Fruit fly (Drosophila melanogaster) whole organism, embryonic: ENCODE measurements around the gene CG34353.
A peak's percentile ranks its signal among the peaks of the same experiment; 100 is the strongest.

ENCODE experiments used
- Ada2b ChIP-seq: fragments of 200-800 bp; sonication (Bioruptor generic); IDR thresholded peaks from 2 replicates; pipeline ENCODE4 v1.3.6; 2022; ENCODE audit warnings: missing biosample characterization, missing genetic modification characterization
- Awh ChIP-seq: fragments of 200-800 bp; sonication (Bioruptor generic); IDR thresholded peaks from 2 replicates; pipeline ENCODE4, ENCODE4 v1.3.6; 2022; ENCODE audit warnings: missing biosample characterization, missing genetic modification characterization
- CG10959 ChIP-seq: fragments of 200-800 bp; sonication (Bioruptor generic); IDR thresholded peaks from 2 replicates; pipeline ENCODE4 v1.3.6; 2022; ENCODE audit warnings: missing biosample characterization, missing genetic modification characterization
- CG11093 ChIP-seq: fragments of 200-800 bp; sonication (Bioruptor generic); IDR thresholded peaks from 3 replicates; pipeline ENCODE4 v1.3.6; 2022; ENCODE audit warnings: missing biosample characterization, missing genetic modification characterization
- CG11695 ChIP-seq: fragments of 200-800 bp; sonication (Bioruptor generic); IDR thresholded peaks from 3 replicates; pipeline ENCODE4 v1.3.6; 2022; ENCODE audit warnings: missing biosample characterization, missing genetic modification characterization
- CG12659 ChIP-seq: fragments of 200-800 bp; sonication (Bioruptor generic); optimal IDR thresholded peaks from 3 replicates; lab custom pipeline; 2017; ENCODE audit warnings: mild to moderate bottlenecking, missing biosample characterization, missing genetic modification reagents, missing genetic modification characterization
- CG13424 ChIP-seq: fragments of 200-800 bp; sonication (Bioruptor generic); optimal IDR thresholded peaks from 2 replicates; lab custom pipeline; 2019; ENCODE audit warnings: missing biosample characterization, mild to moderate bottlenecking, missing genetic modification characterization, moderate library complexity
- CG17328 ChIP-seq: fragments of 200-800 bp; sonication (Bioruptor generic); IDR thresholded peaks from 2 replicates; pipeline ENCODE4 v1.3.6; 2022; ENCODE audit warnings: missing biosample characterization, missing genetic modification characterization
- CG17361 ChIP-seq: fragments of 200-800 bp; sonication (Bioruptor generic); IDR thresholded peaks from 3 replicates; pipeline ENCODE4 v1.3.6; 2022; ENCODE audit warnings: missing biosample characterization, missing genetic modification characterization
- CG1832 ChIP-seq: fragments of 200-800 bp; sonication (Bioruptor generic); optimal IDR thresholded peaks from 2 replicates; lab custom pipeline; 2017; ENCODE audit warnings: missing biosample characterization, mild to moderate bottlenecking, missing genetic modification characterization, inconsistent platforms
- CG2199 ChIP-seq: fragments of 200-800 bp; sonication (Bioruptor generic); IDR thresholded peaks from 3 replicates; pipeline ENCODE4 v1.3.6; 2022; ENCODE audit warnings: missing biosample characterization, missing genetic modification characterization
- CG34224 ChIP-seq: fragments of 200-800 bp; sonication (Bioruptor generic); IDR thresholded peaks from 3 replicates; pipeline ENCODE4 v1.3.6; 2022; ENCODE audit warnings: missing biosample characterization, missing genetic modification characterization; ENCODE audit not compliant: partially characterized antibody
- CG43689 ChIP-seq: fragments of 200-800 bp; sonication (Bioruptor generic); IDR thresholded peaks from 2 replicates; pipeline ENCODE4 v1.3.6; 2022; ENCODE audit warnings: missing biosample characterization, missing genetic modification characterization
- CG4424 ChIP-seq: fragments of 200-800 bp; sonication (Bioruptor generic); optimal IDR thresholded peaks from 3 replicates; lab custom pipeline; 2016; ENCODE audit warnings: missing biosample characterization, missing genetic modification characterization
- CG4617 ChIP-seq: fragments of 200-800 bp; sonication (Bioruptor generic); optimal IDR thresholded peaks from 3 replicates; lab custom pipeline; 2016; ENCODE audit warnings: missing biosample characterization, missing genetic modification characterization, borderline replicate concordance
- CG4707 ChIP-seq: fragments of 200-800 bp; sonication (Bioruptor generic); optimal IDR thresholded peaks from 2 replicates; lab custom pipeline; 2018; ENCODE audit warnings: missing biosample characterization, mild to moderate bottlenecking, missing genetic modification characterization, moderate library complexity
- CG7745 ChIP-seq: fragments of 200-800 bp; sonication (Bioruptor generic); optimal IDR thresholded peaks from 2 replicates; lab custom pipeline; 2018; ENCODE audit warnings: missing biosample characterization, mild to moderate bottlenecking, missing genetic modification characterization, moderate library complexity
- CG8281 ChIP-seq: fragments of 200-800 bp; sonication (Bioruptor generic); optimal IDR thresholded peaks from 2 replicates; lab custom pipeline; 2018; ENCODE audit warnings: missing biosample characterization, mild to moderate bottlenecking, missing genetic modification characterization, moderate library complexity
- D19B ChIP-seq: fragments of 200-800 bp; sonication (Bioruptor generic); optimal IDR thresholded peaks from 2 replicates; lab custom pipeline; 2017; ENCODE audit warnings: missing biosample characterization, mild to moderate bottlenecking, missing genetic modification characterization
- Fer2 ChIP-seq: fragments of 200-800 bp; sonication (Bioruptor generic); optimal IDR thresholded peaks from 2 replicates; lab custom pipeline; 2018; ENCODE audit warnings: missing biosample characterization, mild to moderate bottlenecking, missing genetic modification characterization, moderate library complexity
- Jarid2 ChIP-seq: fragments of 200-800 bp; sonication (Bioruptor generic); optimal IDR thresholded peaks from 3 replicates; lab custom pipeline; 2017; ENCODE audit warnings: mild to moderate bottlenecking, missing biosample characterization, missing genetic modification reagents, missing genetic modification characterization
- Lhr ChIP-seq: fragments of 200-800 bp; sonication (Bioruptor generic); optimal IDR thresholded peaks from 3 replicates; lab custom pipeline; 2017; ENCODE audit warnings: mild to moderate bottlenecking, missing biosample characterization, missing genetic modification reagents, missing genetic modification characterization
- Lpt ChIP-seq: fragments of >200 bp; optimal IDR thresholded peaks from 2 replicates; lab custom pipeline; 2018; ENCODE audit warnings: missing biosample characterization, missing genetic modification characterization
- MTF-1 ChIP-seq: fragments of 200-800 bp; sonication (Bioruptor generic); optimal IDR thresholded peaks from 2 replicates; lab custom pipeline; 2018; ENCODE audit warnings: missing biosample characterization, mild to moderate bottlenecking, missing genetic modification characterization, borderline replicate concordance
- Mrtf ChIP-seq: fragments of 200-800 bp; sonication (Bioruptor generic); IDR thresholded peaks from 3 replicates; pipeline ENCODE4 v1.3.6; 2022; ENCODE audit warnings: missing biosample characterization, missing genetic modification characterization
- Myb ChIP-seq: fragments of 200-800 bp; sonication (Bioruptor generic); optimal IDR thresholded peaks from 2 replicates; lab custom pipeline; 2016; ENCODE audit warnings: missing biosample characterization, missing genetic modification characterization
- Optix ChIP-seq: fragments of 200-800 bp; sonication (Bioruptor generic); IDR thresholded peaks from 3 replicates; pipeline ENCODE4 v1.3.6; 2022; ENCODE audit warnings: missing biosample characterization, missing genetic modification characterization
- Ravus ChIP-seq: fragments of 200-800 bp; sonication (Bioruptor generic); IDR thresholded peaks from 2 replicates; pipeline ENCODE4 v1.3.6; 2022; ENCODE audit warnings: missing biosample characterization, missing genetic modification characterization
- Trl ChIP-seq, 3 experiments: fragments of >200 bp in 2 of 3; fragments of 200-800 bp in 1 of 3; sonication (Bioruptor generic) in 1 of 3; optimal IDR thresholded peaks; 2 replicates in 1 of 3; 3 replicates in 2 of 3; lab custom pipeline; 2016 to 2017; ENCODE audit warnings: missing biosample characterization in 1 of 3, missing genetic modification characterization in 1 of 3
- Usf ChIP-seq: fragments of 200-800 bp; sonication (Bioruptor generic); optimal IDR thresholded peaks from 2 replicates; lab custom pipeline; 2017; ENCODE audit warnings: missing genotype, missing biosample characterization, missing genetic modification characterization
- Xbp1 ChIP-seq: fragments of 200-800 bp; sonication (Bioruptor generic); optimal IDR thresholded peaks from 3 replicates; lab custom pipeline; 2016; ENCODE audit warnings: missing biosample characterization, mild to moderate bottlenecking, missing genetic modification characterization
- ato ChIP-seq: fragments of 200-800 bp; sonication (Bioruptor generic); IDR thresholded peaks from 2 replicates; pipeline ENCODE4 v1.3.6; 2022; ENCODE audit warnings: missing biosample characterization, missing genetic modification characterization; ENCODE audit not compliant: partially characterized antibody
- bbx ChIP-seq: fragments of 200-800 bp; sonication (Bioruptor generic); IDR thresholded peaks from 2 replicates; pipeline ENCODE4 v1.3.6; 2022; ENCODE audit warnings: missing biosample characterization, missing genetic modification characterization; ENCODE audit not compliant: partially characterized antibody
- croc ChIP-seq: fragments of 200-800 bp; sonication (Bioruptor generic); conservative IDR thresholded peaks from 3 replicates; pipeline ENCODE4 v1.3.6; 2022; ENCODE audit warnings: missing biosample characterization, missing genetic modification characterization
- dimm ChIP-seq: fragments of 200-800 bp; sonication (Bioruptor generic); IDR thresholded peaks from 2 replicates; pipeline ENCODE4 v1.3.6; 2022; ENCODE audit warnings: missing biosample characterization, missing genetic modification characterization
- dpn ChIP-seq, 2 experiments: fragments of 200-800 bp; sonication (Bioruptor generic); optimal IDR thresholded peaks; 3 replicates each; lab custom pipeline; 2016; ENCODE audit warnings: missing biosample characterization in 2 of 2, missing genetic modification characterization in 2 of 2
- ems ChIP-seq: fragments of 200-800 bp; sonication (Bioruptor generic); optimal IDR thresholded peaks from 3 replicates; lab custom pipeline; 2016; ENCODE audit warnings: missing biosample characterization, missing genetic modification characterization
- fd96Cb ChIP-seq: fragments of 200-800 bp; sonication (Bioruptor generic); optimal IDR thresholded peaks from 2 replicates; lab custom pipeline; 2018; ENCODE audit warnings: missing biosample characterization, mild to moderate bottlenecking, missing genetic modification characterization, moderate library complexity
- gce ChIP-seq: fragments of 200-800 bp; sonication (Bioruptor generic); IDR thresholded peaks from 3 replicates; pipeline ENCODE4 v1.3.6; 2022; ENCODE audit warnings: missing biosample characterization, missing genetic modification characterization
- grn ChIP-seq: fragments of 200-800 bp; sonication (Bioruptor generic); optimal IDR thresholded peaks from 3 replicates; lab custom pipeline; 2017; ENCODE audit warnings: missing biosample characterization, missing genetic modification characterization
- gro ChIP-seq: fragments of 200-800 bp; sonication (Bioruptor generic); optimal IDR thresholded peaks from 2 replicates; lab custom pipeline; 2016; ENCODE audit warnings: missing biosample characterization, missing genetic modification characterization
- lilli ChIP-seq: fragments of 200-800 bp; sonication (Bioruptor generic); optimal IDR thresholded peaks from 3 replicates; lab custom pipeline; 2016; ENCODE audit warnings: missing biosample characterization, missing genetic modification characterization
- luna ChIP-seq: fragments of 200-800 bp; sonication (Bioruptor generic); optimal IDR thresholded peaks from 2 replicates; lab custom pipeline; 2016; ENCODE audit warnings: missing biosample characterization, missing genetic modification characterization
- onecut ChIP-seq: fragments of 200-800 bp; sonication (Bioruptor generic); IDR thresholded peaks from 2 replicates; pipeline ENCODE4 v1.3.6; 2022; ENCODE audit warnings: missing biosample characterization, missing genetic modification characterization
- pan ChIP-seq, 4 experiments: fragments of >200 bp in 3 of 4; fragments of 200-800 bp in 1 of 4; sonication (Bioruptor generic) in 1 of 4; optimal IDR thresholded peaks in 3 of 4; IDR thresholded peaks in 1 of 4; 2 replicates each; pipeline versions ENCODE4 v1.3.6 to Lab custom; 2017 to 2022; ENCODE audit warnings: missing biosample characterization in 2 of 4, missing genetic modification characterization in 2 of 4, mixed read lengths in 1 of 4
- pb ChIP-seq: fragments of 200-800 bp; sonication (Bioruptor generic); optimal IDR thresholded peaks from 3 replicates; lab custom pipeline; 2016; ENCODE audit warnings: missing biosample characterization, missing genetic modification characterization
- phol ChIP-seq: fragments of 200-800 bp; sonication (Bioruptor generic); optimal IDR thresholded peaks from 3 replicates; lab custom pipeline; 2018; ENCODE audit warnings: missing biosample characterization, mild to moderate bottlenecking, missing genetic modification characterization, moderate library complexity
- pita ChIP-seq: fragments of 200-800 bp; sonication (Bioruptor generic); optimal IDR thresholded peaks from 2 replicates; lab custom pipeline; 2017; ENCODE audit warnings: missing biosample characterization, mild to moderate bottlenecking, missing genetic modification characterization
- rib ChIP-seq: fragments of 200-800 bp; sonication (Bioruptor generic); IDR thresholded peaks from 2 replicates; pipeline ENCODE4 v1.3.6; 2022; ENCODE audit warnings: missing biosample characterization, missing genetic modification characterization
- twi ChIP-seq: fragments of 200-800 bp; optimal IDR thresholded peaks from 2 replicates; lab custom pipeline; 2019; ENCODE audit warnings: missing biosample characterization, mild to moderate bottlenecking, missing genetic modification characterization, moderate library complexity

CG34353 gene

DNA sequence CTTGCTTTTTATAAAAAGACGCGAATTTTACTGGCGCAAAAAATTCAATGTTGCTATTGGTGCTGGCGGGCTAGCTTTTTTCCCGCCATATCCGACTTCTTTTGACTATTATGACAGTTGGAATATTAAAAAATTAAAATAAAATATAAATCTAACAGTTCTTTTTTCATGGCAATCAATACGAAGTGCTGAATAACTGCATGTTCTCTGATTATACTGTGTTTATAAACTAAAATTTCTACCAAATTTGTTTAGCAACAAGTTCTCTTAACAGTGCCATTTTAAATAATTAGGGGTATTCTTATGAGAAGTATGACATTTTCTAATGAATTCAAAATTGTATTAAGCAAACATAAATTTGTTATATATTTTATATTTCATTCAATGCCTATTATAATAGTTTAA, 13.7 kb upstream of the CG34353 start, which contains the start of gene Boh1 (continued):
- TF ChIP-seq croc (GFP tag; lab: Robert Waterston, UW) (no peak), rib (GFP tag; lab: Robert Waterston, UW) (no peak), Mrtf (no peak), Myb (GFP tag; lab: Kevin White, UChicago) (no peak), CG4617 (no peak), CG1832 (GFP tag; lab: Kevin White, UChicago) (no peak), twi (peak; percentile 8), Trl (optimal IDR thresholded peaks at IDR 0.05; lab: Kevin White, UChicago) (no peak), Trl (GFP tag; optimal IDR thresholded peaks at IDR 0.05; lab: Kevin White, UChicago) (no peak), CG17361 (peak; percentile 69; the same call in 2 of the 3 replicates), CG17328 (GFP tag; lab: Robert Waterston, UW) (no peak), Optix (no peak), gce (GFP tag; lab: Robert Waterston, UW) (no peak), lilli (GFP tag; lab: Kevin White, UChicago) (peak; percentile 12), CG2199 (GFP tag; lab: Robert Waterston, UW) (no peak), CG4424 (GFP tag; lab: Kevin White, UChicago) (peak; percentile 43), phol (tag; lab: Kevin White, UChicago) (peak; percentile 81), CG7745 (tag; lab: Kevin White, UChicago) (no peak), pita (no peak), luna (no peak), CG43689 (GFP tag; lab: Robert Waterston, UW) (no peak), ato (GFP tag; lab: Robert Waterston, UW) (no peak), CG34224 (GFP tag; lab: Robert Waterston, UW) (no peak), CG12659 (GFP tag; lab: Kevin White, UChicago) (peak; percentile 39), Awh (GFP tag; lab: Robert Waterston, UW) (no peak), Ravus (no peak), Ada2b (GFP tag; lab: Robert Waterston, UW) (no peak), Xbp1 (peak; percentile 10), dpn (GFP tag; optimal IDR thresholded peaks at IDR 0.05; lab: Kevin White, UChicago) (peak in 1 of 2 experiments; percentile 9), Fer2 (tag; lab: Kevin White, UChicago) (peak; percentile 32)

DNA sequence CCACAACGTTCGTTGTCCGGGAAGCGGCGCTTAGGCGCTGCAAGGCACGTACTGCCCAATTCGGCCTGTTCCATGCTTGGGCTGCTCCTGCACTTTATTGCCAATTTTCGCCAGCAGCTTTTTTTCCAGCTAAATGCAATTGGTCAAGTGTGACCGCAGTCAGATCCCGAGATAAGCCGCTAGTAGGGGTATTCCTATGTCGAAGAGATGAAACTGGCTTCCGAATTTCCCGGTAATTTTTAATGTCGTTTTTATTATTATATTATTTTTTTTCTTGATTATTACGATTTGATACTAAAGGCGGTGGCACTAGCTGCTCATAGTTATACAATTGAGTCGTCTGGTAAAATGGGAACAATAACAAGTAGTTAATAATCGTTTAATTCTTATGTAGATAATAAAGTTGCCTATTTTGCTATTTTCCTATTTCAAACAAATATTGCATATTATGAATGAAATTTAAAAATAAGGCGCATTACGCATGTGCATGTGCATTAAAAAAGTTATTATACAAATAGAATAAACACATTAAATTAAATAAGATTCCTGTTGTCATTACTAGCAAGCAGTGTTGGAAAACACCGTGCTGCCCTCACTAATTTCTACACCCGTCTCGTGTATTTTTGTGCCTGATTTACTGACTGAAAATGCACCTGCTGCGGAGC, 10.8 kb upstream of the CG34353 start, which contains the start of the genes CG5003 and mRpS22:
Gene CG5003, minus strand, starts transcription at position 162 of the 665 bp plus-strand sequence.
Gene mRpS22, plus strand, starts transcription at position 554 of the 665 bp plus-strand sequence.
- TF ChIP-seq Usf (GFP tag; lab: Kevin White, UChicago), result no peak
- TF ChIP-seq MTF-1, result no peak
- peak; percentile 75 for TF ChIP-seq CG13424
- peak; percentile 17 for TF ChIP-seq Jarid2 (GFP tag; lab: Kevin White, UChicago)
- 0 out of 2 replicates have a peak, but pooled peaks have one; percentile 9 for TF ChIP-seq bbx (GFP tag; lab: Robert Waterston, UW)
- TF ChIP-seq ems (GFP tag; lab: Kevin White, UChicago), result no peak
- no peak for TF ChIP-seq pan (optimal IDR thresholded peaks at IDR 0.05; lab: Kevin White, UChicago)
- TF ChIP-seq pan (GFP tag; optimal IDR thresholded peaks at IDR 0.05 in 1 of 2, IDR thresholded peaks at IDR 0.05 in 1 of 2), result peak in 1 of 2 experiments; percentile 59
- peak; percentile 8 for TF ChIP-seq CG8281 (tag; lab: Kevin White, UChicago)
- TF ChIP-seq dimm (GFP tag; lab: Robert Waterston, UW), result no peak
- peak; percentile 20 for TF ChIP-seq fd96Cb (tag; lab: Kevin White, UChicago)
- TF ChIP-seq CG11093 (GFP tag; lab: Robert Waterston, UW), result 0 out of 3 replicates have a peak, but pooled peaks have one; percentile 25
- TF ChIP-seq gro (GFP tag; lab: Kevin White, UChicago), result no peak
- no peak for TF ChIP-seq CG11695
- TF ChIP-seq D19B, result peak; percentile 45
- TF ChIP-seq Lhr, result peak; percentile 24
- TF ChIP-seq CG10959 (GFP tag; lab: Robert Waterston, UW), result 0 out of 2 replicates have a peak, but pooled peaks have one; percentile 10
- no peak for TF ChIP-seq CG4707
- no peak for TF ChIP-seq Lpt (GFP tag; lab: Kevin White, UChicago)
- TF ChIP-seq pb (GFP tag; lab: Kevin White, UChicago), result no peak
- peak; percentile 9; the same call in 1 of the 2 replicates for TF ChIP-seq onecut (GFP tag; lab: Robert Waterston, UW)
- TF ChIP-seq grn (GFP tag; lab: Kevin White, UChicago), result peak; percentile 51
